Worm (Caenorhabditis elegans) whole organism, mixed stage, embryonic: ENCODE data around the gene fbxa-150.
"Not testable (repeated sequence)": the region's sequence is repeated elsewhere in the genome, so short reads cannot be mapped to it uniquely, and the experiment has no call there.

Experiments used
- M03D4.4 ChIP-seq: sonication (generic microtip); optimal IDR thresholded peaks from 2 replicates; lab custom pipeline; 2017; ENCODE audit warnings: mild to moderate bottlenecking, missing genetic modification characterization, missing compliant biosample characterization
- bed-3 ChIP-seq: fragments of 200-800 bp; sonication (Bioruptor generic); optimal IDR thresholded peaks from 3 replicates; lab custom pipeline; 2018; ENCODE audit warnings: mild to moderate bottlenecking, missing genetic modification characterization, moderate library complexity, missing compliant biosample characterization
- blmp-1 ChIP-seq: fragments of 150-350 bp; optimal IDR thresholded peaks from 2 replicates; lab custom pipeline; 2014; ENCODE audit warnings: missing biosample characterization, missing genetic modification characterization
- ceh-39 ChIP-seq: fragments of 150-350 bp; optimal IDR thresholded peaks from 2 replicates; lab custom pipeline; 2014; ENCODE audit warnings: missing biosample characterization, missing genetic modification characterization
- ceh-43 ChIP-seq: fragments of 200-800 bp; sonication (Bioruptor generic); optimal IDR thresholded peaks from 2 replicates; lab custom pipeline; 2018; ENCODE audit warnings: mild to moderate bottlenecking, missing genetic modification characterization, moderate library complexity, missing compliant biosample characterization
- ces-1 ChIP-seq: fragments of 150-350 bp; optimal IDR thresholded peaks from 2 replicates; lab custom pipeline; 2014; ENCODE audit warnings: missing biosample characterization, missing genetic modification reagents, missing genetic modification characterization
- cnd-1 ChIP-seq: fragments of 200-800 bp; sonication (Bioruptor generic); optimal IDR thresholded peaks from 2 replicates; lab custom pipeline; 2018; ENCODE audit warnings: mild to moderate bottlenecking, missing genetic modification characterization, missing compliant biosample characterization
- elt-1 ChIP-seq: sonication (generic microtip); optimal IDR thresholded peaks from 2 replicates; lab custom pipeline; 2017; ENCODE audit warnings: missing genetic modification characterization, mild to moderate bottlenecking, missing compliant biosample characterization, antibody characterized with exemption, moderate library complexity, borderline replicate concordance; ENCODE audit not compliant: insufficient read depth
- elt-3 ChIP-seq: fragments of 150-350 bp; optimal IDR thresholded peaks from 2 replicates; lab custom pipeline; 2014; ENCODE audit warnings: missing biosample characterization, missing genetic modification characterization
- flh-1 ChIP-seq: fragments of 200-800 bp; sonication (Bioruptor generic); optimal IDR thresholded peaks from 2 replicates; lab custom pipeline; 2018; ENCODE audit warnings: mild to moderate bottlenecking, missing genetic modification characterization, moderate library complexity, missing compliant biosample characterization
- ham-2 ChIP-seq: fragments of 200-800 bp; sonication (Bioruptor generic); optimal IDR thresholded peaks from 2 replicates; lab custom pipeline; 2018; ENCODE audit warnings: mild to moderate bottlenecking, missing genetic modification characterization, missing compliant biosample characterization
- hlh-1 ChIP-seq: fragments of 150-350 bp; optimal IDR thresholded peaks from 2 replicates; lab custom pipeline; 2014; ENCODE audit warnings: missing biosample characterization, missing genetic modification reagents, missing genetic modification characterization
- lin-13 ChIP-seq: fragments of 150-350 bp; optimal IDR thresholded peaks from 2 replicates; lab custom pipeline; 2014; ENCODE audit warnings: missing biosample characterization, missing genetic modification characterization
- lin-32 ChIP-seq: fragments of 200-800 bp; sonication (Bioruptor generic); optimal IDR thresholded peaks from 2 replicates; lab custom pipeline; 2018; ENCODE audit warnings: mild to moderate bottlenecking, missing genetic modification characterization, missing compliant biosample characterization
- mab-5 ChIP-seq: fragments of 150-350 bp; optimal IDR thresholded peaks from 2 replicates; lab custom pipeline; 2014; ENCODE audit warnings: missing biosample characterization, missing genetic modification characterization
- mep-1 ChIP-seq: fragments of 150-350 bp; optimal IDR thresholded peaks from 2 replicates; lab custom pipeline; 2017; ENCODE audit warnings: missing biosample characterization, missing genetic modification reagents, missing genetic modification characterization, inconsistent platforms
- mls-2 ChIP-seq: sonication (generic microtip); optimal IDR thresholded peaks from 2 replicates; lab custom pipeline; 2016; ENCODE audit warnings: mild to moderate bottlenecking, missing genetic modification characterization, moderate library complexity, missing compliant biosample characterization
- nhr-12 ChIP-seq: fragments of 150-350 bp; optimal IDR thresholded peaks from 2 replicates; lab custom pipeline; 2014; ENCODE audit warnings: missing biosample characterization, missing genetic modification characterization
- nhr-2 ChIP-seq: fragments of 150-350 bp; optimal IDR thresholded peaks from 2 replicates; lab custom pipeline; 2014; ENCODE audit warnings: missing biosample characterization, missing genetic modification characterization
- nhr-237 ChIP-seq: fragments of 150-350 bp; optimal IDR thresholded peaks from 2 replicates; lab custom pipeline; 2014; ENCODE audit warnings: missing biosample characterization, missing genetic modification characterization
- nhr-28 ChIP-seq: fragments of 150-350 bp; optimal IDR thresholded peaks from 2 replicates; lab custom pipeline; 2014; ENCODE audit warnings: missing biosample characterization, missing genetic modification characterization
- nhr-76 ChIP-seq: sonication (generic microtip); optimal IDR thresholded peaks from 2 replicates; lab custom pipeline; 2017; ENCODE audit warnings: missing biosample characterization, missing genetic modification characterization
- sem-2 ChIP-seq: fragments of 200-800 bp; sonication (Bioruptor generic); optimal IDR thresholded peaks from 2 replicates; lab custom pipeline; 2018; ENCODE audit warnings: mild to moderate bottlenecking, missing genetic modification characterization, missing compliant biosample characterization
- snpc-4 ChIP-seq: fragments of 150-350 bp; optimal IDR thresholded peaks from 2 replicates; lab custom pipeline; 2014; ENCODE audit warnings: missing biosample characterization, missing genetic modification characterization
- sptf-1 ChIP-seq: sonication (generic microtip); optimal IDR thresholded peaks from 2 replicates; lab custom pipeline; 2017; ENCODE audit warnings: mild to moderate bottlenecking, missing genetic modification characterization, moderate library complexity, missing compliant biosample characterization
- tbx-8 ChIP-seq: fragments of 200-800 bp; sonication (Bioruptor generic); optimal IDR thresholded peaks from 2 replicates; lab custom pipeline; 2018; ENCODE audit warnings: mild to moderate bottlenecking, missing genetic modification characterization, moderate library complexity, missing compliant biosample characterization
- unc-120 ChIP-seq: sonication (generic microtip); optimal IDR thresholded peaks from 2 replicates; lab custom pipeline; 2017; ENCODE audit warnings: missing genetic modification characterization, missing compliant biosample characterization; ENCODE audit not compliant: poor library complexity, severe bottlenecking
- unc-39 ChIP-seq: fragments of 150-350 bp; optimal IDR thresholded peaks from 2 replicates; lab custom pipeline; 2014; ENCODE audit warnings: missing biosample characterization, missing genetic modification characterization
- unc-62 ChIP-seq: fragments of 150-350 bp; optimal IDR thresholded peaks from 2 replicates; lab custom pipeline; 2014; ENCODE audit warnings: missing biosample characterization, missing genetic modification reagents, missing genetic modification characterization
- zip-8 ChIP-seq: fragments of 150-350 bp; optimal IDR thresholded peaks from 2 replicates; lab custom pipeline; 2014; ENCODE audit warnings: missing biosample characterization, missing genetic modification characterization
- ztf-11 ChIP-seq: fragments of 150-350 bp; optimal IDR thresholded peaks from 2 replicates; lab custom pipeline; 2014; ENCODE audit warnings: missing biosample characterization, missing genetic modification characterization

The fbxa-150 gene

DNA sequence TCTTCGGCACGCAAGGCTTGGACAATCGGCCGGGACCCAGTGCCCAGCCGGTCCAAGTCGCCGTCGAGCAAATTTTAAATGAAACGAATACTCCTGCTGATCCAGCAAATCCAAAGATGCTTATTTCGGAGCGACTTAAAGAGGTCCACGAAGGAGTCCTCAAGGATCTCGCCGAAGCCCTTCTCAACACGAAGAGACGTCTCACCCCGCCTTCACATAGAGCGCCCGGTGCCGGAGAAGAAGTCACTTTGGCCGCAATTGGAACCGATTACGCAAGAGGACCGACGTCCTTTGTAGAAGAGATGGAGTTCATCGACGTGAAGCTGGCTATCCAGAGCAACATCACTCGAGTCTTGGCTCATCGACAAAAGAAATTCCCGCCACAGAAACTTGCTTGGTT, 13.0 kb upstream of the fbxa-150 start:
- TF ChIP-seq snpc-4 (tag; lab: Kevin White, UChicago) (no peak), sem-2 (GFP tag; lab: Kevin White, UChicago) (no peak), M03D4.4 (no peak), nhr-2 (tag; lab: Kevin White, UChicago) (no peak), mep-1 (tag; lab: Kevin White, UChicago) (no peak), sptf-1 (tag; lab: Kevin White, UChicago) (no peak), nhr-237 (tag; lab: Kevin White, UChicago) (no peak), nhr-12 (tag; lab: Kevin White, UChicago) (no peak), elt-1 (no peak)

DNA sequence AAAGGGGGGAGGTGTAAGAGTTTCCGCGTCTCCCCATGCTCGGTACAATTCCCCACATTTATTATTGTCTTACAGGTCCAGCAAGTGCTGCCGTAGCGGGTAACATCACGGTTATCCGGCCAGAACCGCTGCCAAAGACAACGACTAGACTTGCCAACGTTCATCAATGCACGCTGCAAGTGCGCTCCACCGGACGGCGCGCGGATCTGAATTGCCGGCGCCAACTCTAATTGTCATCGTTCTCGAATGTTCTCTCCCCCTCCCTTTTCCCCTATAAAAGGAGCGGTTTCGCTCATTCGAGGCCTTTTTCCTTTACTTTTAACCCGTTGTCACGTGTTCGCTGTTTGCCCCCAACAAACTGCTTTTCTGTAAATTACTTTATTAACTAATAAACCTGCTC, 8.7 kb upstream of the fbxa-150 start, which contains the start of gene Y38H6C.8:
Gene Y38H6C.8 (plus strand): TSS at position 301 of the 400 bp plus-strand sequence.
- not testable (repeated sequence) for TF ChIP-seq ceh-39 (tag; lab: Kevin White, UChicago); unc-39 (tag; lab: Kevin White, UChicago); ceh-43

- TF ChIP-seq ztf-11 (tag; lab: Kevin White, UChicago) (no peak), ceh-43 (no peak), zip-8 (tag; lab: Kevin White, UChicago) (no peak), lin-13 (tag; lab: Kevin White, UChicago) (no peak), ces-1 (GFP tag; lab: Kevin White, UChicago) (no peak)
These were observed 7.9 kb upstream of the fbxa-150 start for ce11 chrV:20514483-20514882.

- no peak for TF ChIP-seq blmp-1
- no peak for TF ChIP-seq mls-2 (tag; lab: Kevin White, UChicago)
- no peak for TF ChIP-seq lin-32 (GFP tag; lab: Kevin White, UChicago)
- no peak for TF ChIP-seq unc-62 (GFP tag; lab: Kevin White, UChicago)
- TF ChIP-seq bed-3 (GFP tag; lab: Kevin White, UChicago): no peak
- TF ChIP-seq ceh-43: no peak
- no peak for TF ChIP-seq hlh-1
- TF ChIP-seq nhr-76 (tag; lab: Kevin White, UChicago): no peak
- no peak for TF ChIP-seq elt-3 (tag; lab: Kevin White, UChicago)
- no peak for TF ChIP-seq ceh-39 (tag; lab: Kevin White, UChicago)
- TF ChIP-seq nhr-12 (tag; lab: Kevin White, UChicago): no peak
- TF ChIP-seq zip-8 (tag; lab: Kevin White, UChicago): no peak
- TF ChIP-seq, all 35 proteins: peak for 0
These were observed 5.4 kb upstream of the fbxa-150 start for ce11 chrV:20517005-20517404.

ce11 chrV:20518927-20519326, 3.5 kb upstream of the fbxa-150 start, which contains the start of gene Y38H6C.25:
Y38H6C.25 (plus strand) TSS chrV:20519227.
- TF ChIP-seq lin-13 (tag; lab: Kevin White, UChicago) (no peak), cnd-1 (tag; lab: Kevin White, UChicago) (no peak), snpc-4 (tag; lab: Kevin White, UChicago) (no peak), mab-5 (no peak), zip-8 (tag; lab: Kevin White, UChicago) (no peak), elt-3 (tag; lab: Kevin White, UChicago) (no peak), nhr-2 (tag; lab: Kevin White, UChicago) (no peak), elt-1 (no peak), tbx-8 (GFP tag; lab: Kevin White, UChicago) (no peak), nhr-28 (tag; lab: Kevin White, UChicago) (no peak), unc-120 (no peak), ceh-43 (no peak), unc-39 (tag; lab: Kevin White, UChicago) (no peak), ces-1 (GFP tag; lab: Kevin White, UChicago) (no peak), nhr-12 (tag; lab: Kevin White, UChicago) (no peak), ham-2 (GFP tag; lab: Kevin White, UChicago) (no peak), nhr-76 (tag; lab: Kevin White, UChicago) (no peak), flh-1 (GFP tag; lab: Kevin White, UChicago) (no peak)
